Worm (Caenorhabditis elegans) whole organism, late embryonic: Measurements from ENCODE around the gene B0457.6.

Source experiments
- C38D4.7 ChIP-seq: fragments of 200-800 bp; sonication (Bioruptor generic); optimal IDR thresholded peaks from 2 replicates; lab custom pipeline; 2018; ENCODE audit warnings: mild to moderate bottlenecking, missing genetic modification characterization, moderate library complexity, missing compliant biosample characterization
- K09A11.1 ChIP-seq: sonication (generic microtip); optimal IDR thresholded peaks from 2 replicates; lab custom pipeline; 2017; ENCODE audit warnings: antibody characterized with exemption, mild to moderate bottlenecking, missing genetic modification characterization, missing compliant biosample characterization; ENCODE audit not compliant: insufficient read depth
- Y22D7AL.16 ChIP-seq: sonication (generic microtip); optimal IDR thresholded peaks from 2 replicates; lab custom pipeline; 2016; ENCODE audit warnings: missing genetic modification characterization, missing compliant biosample characterization
- ahr-1 ChIP-seq: sonication (generic microtip); optimal IDR thresholded peaks from 2 replicates; lab custom pipeline; 2016; ENCODE audit warnings: missing genetic modification characterization, missing compliant biosample characterization
- ceh-14 ChIP-seq: sonication (generic microtip); optimal IDR thresholded peaks from 2 replicates; lab custom pipeline; 2016; ENCODE audit warnings: missing genotype, missing genetic modification characterization, missing compliant biosample characterization
- ceh-19 ChIP-seq: fragments of 200-800 bp; sonication (Bioruptor generic); optimal IDR thresholded peaks from 2 replicates; lab custom pipeline; 2018; ENCODE audit warnings: mild to moderate bottlenecking, missing genetic modification characterization, missing compliant biosample characterization
- ceh-2 ChIP-seq: sonication (generic microtip); optimal IDR thresholded peaks from 2 replicates; lab custom pipeline; 2016; ENCODE audit warnings: missing genotype, missing genetic modification characterization, missing compliant biosample characterization
- ceh-22 ChIP-seq: sonication (generic microtip); optimal IDR thresholded peaks from 2 replicates; lab custom pipeline; 2017; ENCODE audit warnings: missing biosample characterization, missing genetic modification characterization
- ceh-30 ChIP-seq: fragments of 150-350 bp; optimal IDR thresholded peaks from 2 replicates; lab custom pipeline; 2014; ENCODE audit warnings: missing biosample characterization, missing genetic modification characterization
- ceh-31 ChIP-seq: sonication (generic microtip); optimal IDR thresholded peaks from 2 replicates; lab custom pipeline; 2016; ENCODE audit warnings: missing genetic modification characterization, missing compliant biosample characterization
- ceh-45 ChIP-seq: fragments of 200-800 bp; sonication (Bioruptor generic); IDR thresholded peaks from 2 replicates; pipeline ENCODE4 v1.3.6; 2022; ENCODE audit warnings: missing genetic modification reagents, missing genetic modification characterization, missing compliant biosample characterization
- ceh-48 ChIP-seq: sonication (generic microtip); optimal IDR thresholded peaks from 2 replicates; lab custom pipeline; 2016; ENCODE audit warnings: missing genetic modification characterization, inconsistent platforms, missing compliant biosample characterization
- ceh-6 ChIP-seq: fragments of 200-800 bp; sonication (Bioruptor generic); optimal IDR thresholded peaks from 2 replicates; lab custom pipeline; 2018; ENCODE audit warnings: mild to moderate bottlenecking, missing genetic modification characterization, missing compliant biosample characterization
- dve-1 ChIP-seq: sonication (generic microtip); optimal IDR thresholded peaks from 2 replicates; lab custom pipeline; 2017; ENCODE audit warnings: antibody characterized with exemption, mild to moderate bottlenecking, missing genetic modification characterization, missing compliant biosample characterization
- ets-4 ChIP-seq: sonication (generic microtip); optimal IDR thresholded peaks from 2 replicates; lab custom pipeline; 2016; ENCODE audit warnings: missing genetic modification characterization, missing compliant biosample characterization
- eyg-1 ChIP-seq: sonication (generic microtip); optimal IDR thresholded peaks from 2 replicates; lab custom pipeline; 2016; ENCODE audit warnings: missing genotype, missing genetic modification characterization, missing compliant biosample characterization
- fax-1 ChIP-seq: sonication (generic microtip); optimal IDR thresholded peaks from 2 replicates; lab custom pipeline; 2016; ENCODE audit warnings: missing genotype, missing genetic modification characterization, missing compliant biosample characterization
- fkh-6 ChIP-seq: sonication (generic microtip); optimal IDR thresholded peaks from 2 replicates; lab custom pipeline; 2016; ENCODE audit warnings: missing genetic modification characterization, missing compliant biosample characterization
- hlh-30 ChIP-seq: sonication (generic microtip); optimal IDR thresholded peaks from 2 replicates; lab custom pipeline; 2017; ENCODE audit warnings: antibody characterized with exemption, missing genetic modification characterization, missing compliant biosample characterization; ENCODE audit not compliant: insufficient read depth
- hlh-6 ChIP-seq: sonication (generic microtip); optimal IDR thresholded peaks from 2 replicates; lab custom pipeline; 2016; ENCODE audit warnings: missing genotype, missing genetic modification characterization, missing compliant biosample characterization
- madf-2 ChIP-seq: sonication (generic microtip); optimal IDR thresholded peaks from 2 replicates; lab custom pipeline; 2017; ENCODE audit warnings: missing genetic modification characterization, missing compliant biosample characterization
- mec-3 ChIP-seq: sonication (generic microtip); optimal IDR thresholded peaks from 2 replicates; lab custom pipeline; 2016; ENCODE audit warnings: borderline replicate concordance, missing genetic modification characterization, missing compliant biosample characterization
- nhr-11 ChIP-seq: fragments of 150-350 bp; optimal IDR thresholded peaks from 2 replicates; lab custom pipeline; 2014; ENCODE audit warnings: missing biosample characterization, missing genetic modification characterization
- nhr-232 ChIP-seq: sonication (generic microtip); optimal IDR thresholded peaks from 2 replicates; lab custom pipeline; 2016; ENCODE audit warnings: missing genetic modification characterization, missing compliant biosample characterization
- npax-4 ChIP-seq: sonication (generic microtip); optimal IDR thresholded peaks from 2 replicates; lab custom pipeline; 2016; ENCODE audit warnings: missing genetic modification characterization, missing compliant biosample characterization
- pag-3 ChIP-seq: sonication (generic microtip); optimal IDR thresholded peaks from 2 replicates; lab custom pipeline; 2016; ENCODE audit warnings: missing compliant biosample characterization, missing genetic modification characterization, borderline replicate concordance
- pax-1 ChIP-seq: fragments of 150-350 bp; optimal IDR thresholded peaks from 2 replicates; lab custom pipeline; 2014; ENCODE audit warnings: missing biosample characterization, missing genetic modification characterization
- pha-2 ChIP-seq: sonication (generic microtip); optimal IDR thresholded peaks from 2 replicates; lab custom pipeline; 2017; ENCODE audit warnings: mild to moderate bottlenecking, missing genetic modification characterization, missing compliant biosample characterization
- pha-4 ChIP-seq: fragments of 150-350 bp; optimal IDR thresholded peaks from 2 replicates; lab custom pipeline; 2018; ENCODE audit warnings: missing biosample characterization, missing genetic modification reagents, missing genetic modification characterization
- ref-2 ChIP-seq: sonication (generic microtip); optimal IDR thresholded peaks from 2 replicates; lab custom pipeline; 2016; ENCODE audit warnings: missing genetic modification characterization, missing compliant biosample characterization
- rnt-1 ChIP-seq: sonication (generic microtip); optimal IDR thresholded peaks from 2 replicates; lab custom pipeline; 2016; ENCODE audit warnings: missing genetic modification characterization, missing compliant biosample characterization
- sdc-2 ChIP-seq: sonication (generic microtip); optimal IDR thresholded peaks from 2 replicates; lab custom pipeline; 2016; ENCODE audit warnings: missing genotype, missing genetic modification characterization, missing compliant biosample characterization
- syd-9 ChIP-seq: sonication (generic microtip); optimal IDR thresholded peaks from 2 replicates; lab custom pipeline; 2016; ENCODE audit warnings: mild to moderate bottlenecking, missing genetic modification characterization, moderate library complexity, missing compliant biosample characterization
- tbx-2 ChIP-seq: sonication (generic microtip); optimal IDR thresholded peaks from 2 replicates; lab custom pipeline; 2016; ENCODE audit warnings: missing genetic modification characterization, missing compliant biosample characterization
- tbx-7 ChIP-seq: sonication (generic microtip); optimal IDR thresholded peaks from 2 replicates; lab custom pipeline; 2016; ENCODE audit warnings: missing genotype, missing genetic modification characterization, missing compliant biosample characterization
- unc-3 ChIP-seq, 2 experiments: fragments of 200-800 bp in 1 of 2; sonication (Bioruptor generic) in 1 of 2; sonication (generic microtip) in 1 of 2; conservative IDR thresholded peaks in 1 of 2; optimal IDR thresholded peaks in 1 of 2; 2 replicates each; pipeline versions ENCODE4 v1.3.6 to Lab custom; 2016 to 2022; ENCODE audit warnings: missing compliant biosample characterization in 2 of 2, missing genetic modification characterization in 2 of 2, missing genetic modification reagents in 1 of 2
- unc-42 ChIP-seq: sonication (generic microtip); optimal IDR thresholded peaks from 2 replicates; lab custom pipeline; 2016; ENCODE audit warnings: missing genotype, missing genetic modification characterization, missing compliant biosample characterization
- unc-55 ChIP-seq: sonication (generic microtip); optimal IDR thresholded peaks from 2 replicates; lab custom pipeline; 2017; ENCODE audit warnings: missing biosample characterization, missing genetic modification reagents, missing genetic modification characterization
- unc-86 ChIP-seq: sonication (generic microtip); optimal IDR thresholded peaks from 2 replicates; lab custom pipeline; 2016; ENCODE audit warnings: missing genetic modification characterization, missing compliant biosample characterization
- zip-5 ChIP-seq: sonication (generic microtip); optimal IDR thresholded peaks from 2 replicates; lab custom pipeline; 2016; ENCODE audit warnings: missing genetic modification characterization, missing compliant biosample characterization

B0457.6 gene

ce11 chrII:8912523-8913017 lies 9.7 kb upstream of the B0457.6 start:
- no peak for TF ChIP-seq C38D4.7
- TF ChIP-seq unc-42, result no peak
- no peak for TF ChIP-seq unc-86 (tag; lab: Kevin White, UChicago)
- TF ChIP-seq pha-4 (tag; lab: Kevin White, UChicago), result no peak
- no peak for TF ChIP-seq fax-1 (tag; lab: Kevin White, UChicago)
- TF ChIP-seq unc-3 (GFP tag; conservative IDR thresholded peaks at IDR 0.05; lab: Robert Waterston, UW), result no peak
- no peak for TF ChIP-seq unc-3 (tag; optimal IDR thresholded peaks at IDR 0.05; lab: Kevin White, UChicago)
- TF ChIP-seq ceh-45 (GFP tag; lab: Robert Waterston, UW), result no peak
- no peak for TF ChIP-seq hlh-30
- TF ChIP-seq pax-1, result no peak
- no peak for TF ChIP-seq npax-4 (tag; lab: Kevin White, UChicago)
- TF ChIP-seq syd-9 (tag; lab: Kevin White, UChicago), result no peak
- TF ChIP-seq ceh-14 (tag; lab: Kevin White, UChicago), result no peak
- no peak for TF ChIP-seq K09A11.1
- TF ChIP-seq tbx-2 (tag; lab: Kevin White, UChicago), result no peak

ce11 chrII:8914654-8915053 lies 7.6 kb upstream of the B0457.6 start:
- TF ChIP-seq pha-2 (tag; lab: Kevin White, UChicago) (no peak), pag-3 (tag; lab: Kevin White, UChicago) (no peak), fkh-6 (no peak), K09A11.1 (no peak), rnt-1 (tag; lab: Kevin White, UChicago) (no peak), sdc-2 (tag; lab: Kevin White, UChicago) (no peak), ceh-2 (tag; lab: Kevin White, UChicago) (no peak), tbx-7 (tag; lab: Kevin White, UChicago) (no peak), npax-4 (tag; lab: Kevin White, UChicago) (no peak), unc-55 (GFP tag; lab: Kevin White, UChicago) (no peak), ref-2 (no peak), C38D4.7 (no peak)
- TF ChIP-seq, all 69 proteins: peak for 0

- TF ChIP-seq mec-3 (no peak), tbx-7 (tag; lab: Kevin White, UChicago) (no peak), ceh-30 (tag; lab: Kevin White, UChicago) (no peak), ceh-19 (no peak), ets-4 (tag; lab: Kevin White, UChicago) (no peak), ceh-48 (no peak), ceh-31 (tag; lab: Kevin White, UChicago) (no peak), ahr-1 (tag; lab: Kevin White, UChicago) (no peak), madf-2 (tag; lab: Kevin White, UChicago) (no peak), nhr-232 (tag; lab: Kevin White, UChicago) (no peak), pha-4 (tag; lab: Kevin White, UChicago) (no peak)
These were observed 5.6 kb upstream of the B0457.6 start for ce11 chrII:8916656-8917055.

ce11 chrII:8917339-8917738 lies 4.9 kb upstream of the B0457.6 start:
- TF ChIP-seq eyg-1 (tag; lab: Kevin White, UChicago) (no peak), dve-1 (tag; lab: Kevin White, UChicago) (no peak), unc-55 (GFP tag; lab: Kevin White, UChicago) (no peak), ceh-6 (GFP tag; lab: Kevin White, UChicago) (no peak), hlh-30 (no peak), unc-86 (tag; lab: Kevin White, UChicago) (no peak), ceh-22 (tag; lab: Kevin White, UChicago) (no peak), ceh-19 (no peak), Y22D7AL.16 (tag; lab: Kevin White, UChicago) (no peak), pha-4 (tag; lab: Kevin White, UChicago) (no peak), rnt-1 (tag; lab: Kevin White, UChicago) (no peak), nhr-11 (no peak), tbx-7 (tag; lab: Kevin White, UChicago) (no peak), hlh-6 (no peak), zip-5 (tag; lab: Kevin White, UChicago) (no peak)
- TF ChIP-seq, all 69 proteins: peak for 0
